Fruit fly (Drosophila melanogaster): ENCODE data around the gene CG34174.

CG34174 gene

DNA sequence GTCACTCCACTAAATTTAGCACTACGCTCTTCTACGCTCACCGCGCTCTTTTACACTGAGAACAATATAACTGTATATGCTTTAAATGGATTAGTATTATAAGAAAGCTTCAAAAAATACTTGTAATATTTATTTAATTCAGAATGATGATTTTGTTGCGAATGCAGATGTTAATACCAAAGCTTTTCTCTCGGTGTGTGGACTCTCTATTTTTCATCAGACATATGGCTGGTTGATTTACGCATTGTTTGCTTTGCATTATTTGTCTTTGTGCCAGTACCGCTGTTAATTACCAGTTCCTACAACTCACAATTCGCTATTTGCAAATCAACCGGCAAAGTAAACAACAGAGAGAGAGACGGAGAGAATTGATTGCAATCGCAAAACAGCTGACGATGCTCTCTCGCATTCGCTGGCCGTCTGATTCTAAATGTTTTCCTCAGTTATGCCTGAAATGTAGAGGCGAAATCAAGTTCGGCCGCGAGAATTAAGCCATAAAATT lies 7.6 kb downstream of the CG34174 start (continued):
- TF ChIP-seq tin (GFP tag; optimal IDR thresholded peaks at IDR 0.05) (peak; percentile 93), Xrp1 (GFP tag; IDR thresholded peaks at IDR 0.05) (peak; percentile 98), CG15011 (GFP tag; optimal IDR thresholded peaks at IDR 0.05) (peak; percentile 91), CG33557 (GFP tag; optimal IDR thresholded peaks at IDR 0.05) (peak; percentile 90), Hr39 (optimal IDR thresholded peaks at IDR 0.05) (no peak), org-1 (GFP tag; optimal IDR thresholded peaks at IDR 0.05) (peak; percentile 96), CG1603 (tag; optimal IDR thresholded peaks at IDR 0.05) (peak; percentile 96), CG42726 (GFP tag; IDR thresholded peaks at IDR 0.05; ENCODE audit: partially characterized antibody) (no peak), wor (GFP tag; IDR thresholded peaks at IDR 0.05) (peak; percentile 92), CG1602 (GFP tag; optimal IDR thresholded peaks at IDR 0.05) (peak; percentile 96), ham (GFP tag; IDR thresholded peaks at IDR 0.05) (peak; percentile 96), dm (GFP tag; optimal IDR thresholded peaks at IDR 0.05) (peak; percentile 86), Ets97D (GFP tag; optimal IDR thresholded peaks at IDR 0.05) (peak; percentile 85), B-H1 (GFP tag; IDR thresholded peaks at IDR 0.05) (peak; percentile 97), Lim3 (GFP tag; IDR thresholded peaks at IDR 0.05) (peak; percentile 81), CG2116 (GFP tag; optimal IDR thresholded peaks at IDR 0.05) (peak; percentile 89), CG17802 (tag; optimal IDR thresholded peaks at IDR 0.05) (peak; percentile 64), btn (GFP tag; optimal IDR thresholded peaks at IDR 0.05) (peak; percentile 87), CG13123 (GFP tag; optimal IDR thresholded peaks at IDR 0.05) (peak; percentile 93), Dbx (GFP tag; IDR thresholded peaks at IDR 0.05) (peak; percentile 98), Neu2 (GFP tag; optimal IDR thresholded peaks at IDR 0.05; ENCODE audit: borderline replicate concordance) (peak; percentile 34), ap (GFP tag; IDR thresholded peaks at IDR 0.05) (peak; percentile 97), gcm2 (GFP tag; optimal IDR thresholded peaks at IDR 0.05) (peak; percentile 85), CG10267 (tag; optimal IDR thresholded peaks at IDR 0.05) (peak; percentile 91), CG11560 (tag; IDR thresholded peaks at IDR 0.05) (peak; percentile 92), CG8359 (GFP tag; optimal IDR thresholded peaks at IDR 0.05; ENCODE audit: borderline replicate concordance) (peak; percentile 75), cg (GFP tag; optimal IDR thresholded peaks at IDR 0.05) (no peak), tio (GFP tag; optimal IDR thresholded peaks at IDR 0.05) (peak; percentile 97), hth (optimal IDR thresholded peaks at IDR 0.05) (no peak), run (tag; optimal IDR thresholded peaks at IDR 0.05) (peak; percentile 91), CG30431 (GFP tag; optimal IDR thresholded peaks at IDR 0.05) (peak; percentile 91), Tbp (GFP tag; optimal IDR thresholded peaks at IDR 0.05) (no peak), CG31365 (tag; optimal IDR thresholded peaks at IDR 0.05) (peak; percentile 86), trem (tag; optimal IDR thresholded peaks at IDR 0.05) (peak; percentile 88), hkb (optimal IDR thresholded peaks at IDR 0.05) (no peak), hkb (GFP tag; IDR thresholded peaks at IDR 0.05) (peak; percentile 98), repo (GFP tag; optimal IDR thresholded peaks at IDR 0.05) (peak; percentile 88), CG10462 (GFP tag; optimal IDR thresholded peaks at IDR 0.05) (peak; percentile 91), Dref (GFP tag; IDR thresholded peaks at IDR 0.05) (peak; percentile 48), Sox100B (GFP tag; optimal IDR thresholded peaks at IDR 0.05) (peak; percentile 95), CG10543 (GFP tag; optimal IDR thresholded peaks at IDR 0.05) (peak; percentile 95), B-H2 (GFP tag; optimal IDR thresholded peaks at IDR 0.05) (peak; percentile 94), CG8388 (GFP tag; optimal IDR thresholded peaks at IDR 0.05) (peak; percentile 92), Taf1 (GFP tag; IDR thresholded peaks at IDR 0.05) (peak; percentile 95), twi (tag; optimal IDR thresholded peaks at IDR 0.05) (peak; percentile 92), NK7.1 (GFP tag; optimal IDR thresholded peaks at IDR 0.05) (peak; percentile 89), ash1 (GFP tag; optimal IDR thresholded peaks at IDR 0.05) (peak; percentile 76), unc-4 (GFP tag; IDR thresholded peaks at IDR 0.05; ENCODE audit: partially characterized antibody) (no peak), cwo (GFP tag; optimal IDR thresholded peaks at IDR 0.05) (peak; percentile 91), zen2 (GFP tag; IDR thresholded peaks at IDR 0.05; ENCODE audit: partially characterized antibody) (no peak), sens-2 (GFP tag; IDR thresholded peaks at IDR 0.05) (peak; percentile 96), br (optimal IDR thresholded peaks at IDR 0.05) (no peak)

Measured in whole organism, embryonic.